Worm (Caenorhabditis elegans) whole organism, L1 larva: ENCODE results near the gene R03C1.1.

Source experiments
- aha-1 ChIP-seq: fragments of 150-350 bp; optimal IDR thresholded peaks from 2 replicates; lab custom pipeline; 2014; ENCODE audit warnings: missing biosample characterization, missing genetic modification characterization
- blmp-1 ChIP-seq: fragments of 150-350 bp; optimal IDR thresholded peaks from 2 replicates; lab custom pipeline; 2014; ENCODE audit warnings: missing biosample characterization, missing genetic modification characterization
- ceh-82 ChIP-seq, 3 experiments: fragments of 150-350 bp in 1 of 3; sonication (generic microtip) in 2 of 3; optimal IDR thresholded peaks; 2 replicates each; lab custom pipeline; 2014 to 2017; ENCODE audit warnings: missing biosample characterization in 3 of 3, missing genetic modification characterization in 3 of 3
- hpl-2 ChIP-seq: fragments of 150-350 bp; optimal IDR thresholded peaks from 2 replicates; lab custom pipeline; 2014; ENCODE audit warnings: missing biosample characterization, missing genetic modification reagents, missing genetic modification characterization
- nhr-11 ChIP-seq: fragments of 150-350 bp; optimal IDR thresholded peaks from 2 replicates; lab custom pipeline; 2014; ENCODE audit warnings: missing biosample characterization, missing genetic modification characterization
- nhr-28 ChIP-seq: fragments of 150-350 bp; optimal IDR thresholded peaks from 2 replicates; lab custom pipeline; 2014; ENCODE audit warnings: missing biosample characterization, missing genetic modification characterization
- nhr-90 ChIP-seq: sonication (generic microtip); optimal IDR thresholded peaks from 2 replicates; lab custom pipeline; 2016; ENCODE audit warnings: mild to moderate bottlenecking, missing genetic modification characterization, missing compliant biosample characterization; ENCODE audit not compliant: poor library complexity
- swsn-7 ChIP-seq: sonication (generic microtip); optimal IDR thresholded peaks from 2 replicates; lab custom pipeline; 2016; ENCODE audit warnings: missing genetic modification characterization, missing compliant biosample characterization
- vab-15 ChIP-seq: sonication (generic microtip); optimal IDR thresholded peaks from 2 replicates; lab custom pipeline; 2017; ENCODE audit warnings: missing genotype, mild to moderate bottlenecking, missing genetic modification characterization, missing compliant biosample characterization
- ztf-11 ChIP-seq, 2 experiments: sonication (generic microtip); optimal IDR thresholded peaks; 2 replicates each; lab custom pipeline; 2016 to 2017; ENCODE audit warnings: missing genetic modification characterization in 2 of 2, missing biosample characterization in 1 of 2, missing compliant biosample characterization in 1 of 2

ce11 chrII:14910307-14910706 lies at the start of gene R03C1.1:
- TF ChIP-seq vab-15, result no peak
- TF ChIP-seq nhr-11 (tag; lab: Kevin White, UChicago), result no peak
- no peak for TF ChIP-seq swsn-7
- TF ChIP-seq blmp-1 (tag; lab: Kevin White, UChicago), result no peak
- no peak for TF ChIP-seq ztf-11 (tag; optimal IDR thresholded peaks at IDR 0.05; lab: Kevin White, UChicago)
- no peak for TF ChIP-seq aha-1 (tag; lab: Kevin White, UChicago)
- TF ChIP-seq nhr-28 (tag; lab: Kevin White, UChicago), result no peak
- TF ChIP-seq hpl-2, result no peak
- TF ChIP-seq ceh-82 (tag; optimal IDR thresholded peaks at IDR 0.05; lab: Kevin White, UChicago), result no peak
- no peak for TF ChIP-seq nhr-90
